Fruit fly (Drosophila melanogaster) whole organism, prepupa: ENCODE measurements around the gene MYPT-75D.
A peak's percentile ranks its signal among the peaks of the same experiment; 100 is the strongest.

ENCODE experiments used
- Blimp-1 ChIP-seq: fragments of 200-800 bp; sonication (Bioruptor generic); optimal IDR thresholded peaks from 3 replicates; lab custom pipeline; 2017; ENCODE audit warnings: missing biosample characterization, missing genetic modification characterization, mild to moderate bottlenecking, moderate library complexity, missing genetic modification reagents
- CG10631 ChIP-seq: fragments of 200-800 bp; sonication (Bioruptor generic); optimal IDR thresholded peaks from 2 replicates; lab custom pipeline; 2016; ENCODE audit warnings: missing biosample characterization, missing genetic modification characterization
- CG10669 ChIP-seq: fragments of 200-800 bp; sonication (Bioruptor generic); optimal IDR thresholded peaks from 3 replicates; lab custom pipeline; 2018; ENCODE audit warnings: missing biosample characterization, mild to moderate bottlenecking, missing genetic modification characterization, moderate library complexity
- CG11294 ChIP-seq: fragments of 200-800 bp; sonication (Bioruptor generic); IDR thresholded peaks from 2 replicates; pipeline ENCODE4 v1.3.6; 2022; ENCODE audit warnings: missing biosample characterization, missing genetic modification characterization
- CG11762 ChIP-seq: fragments of 200-800 bp; sonication (Bioruptor generic); optimal IDR thresholded peaks from 3 replicates; lab custom pipeline; 2016; ENCODE audit warnings: missing biosample characterization, missing genetic modification characterization; ENCODE audit not compliant: insufficient read depth
- CG11902 ChIP-seq: fragments of 200-800 bp; sonication (Bioruptor generic); optimal IDR thresholded peaks from 3 replicates; lab custom pipeline; 2016; ENCODE audit warnings: missing biosample characterization, missing genetic modification characterization
- CG15336 ChIP-seq: fragments of 200-800 bp; sonication (Bioruptor generic); IDR thresholded peaks from 2 replicates; pipeline ENCODE4 v1.3.6; 2022; ENCODE audit warnings: missing biosample characterization, missing genetic modification characterization
- CG1621 ChIP-seq: fragments of 200-800 bp; sonication (Bioruptor generic); optimal IDR thresholded peaks from 3 replicates; lab custom pipeline; 2018; ENCODE audit warnings: missing biosample characterization, mild to moderate bottlenecking, missing genetic modification characterization
- CG16779 ChIP-seq: fragments of 200-800 bp; sonication (Bioruptor generic); optimal IDR thresholded peaks from 3 replicates; lab custom pipeline; 2017; ENCODE audit warnings: missing biosample characterization, mild to moderate bottlenecking, missing genetic modification characterization
- CG31627 ChIP-seq: fragments of 200-800 bp; sonication (Bioruptor generic); optimal IDR thresholded peaks from 3 replicates; lab custom pipeline; 2016; ENCODE audit warnings: missing biosample characterization, missing genetic modification characterization
- CG32006 ChIP-seq: fragments of 200-800 bp; sonication (Bioruptor generic); optimal IDR thresholded peaks from 3 replicates; lab custom pipeline; 2017; ENCODE audit warnings: missing biosample characterization, mild to moderate bottlenecking, missing genetic modification characterization
- CG34406 ChIP-seq: fragments of 200-800 bp; sonication (Bioruptor generic); optimal IDR thresholded peaks from 3 replicates; lab custom pipeline; 2016; ENCODE audit warnings: missing biosample characterization, missing genetic modification characterization
- CG3919 ChIP-seq: fragments of 200-800 bp; sonication (Bioruptor generic); optimal IDR thresholded peaks from 3 replicates; lab custom pipeline; 2016; ENCODE audit warnings: missing biosample characterization, missing genetic modification characterization
- CG4318 ChIP-seq: fragments of 200-800 bp; sonication (Bioruptor generic); optimal IDR thresholded peaks from 3 replicates; lab custom pipeline; 2017; ENCODE audit warnings: missing biosample characterization, mild to moderate bottlenecking, missing genetic modification characterization
- CG6163 ChIP-seq: fragments of 200-800 bp; sonication (Bioruptor generic); IDR thresholded peaks from 3 replicates; pipeline ENCODE4 v1.3.6; 2022; ENCODE audit warnings: missing biosample characterization, missing genetic modification characterization
- CG6276 ChIP-seq: fragments of 200-800 bp; sonication (Bioruptor generic); optimal IDR thresholded peaks from 2 replicates; lab custom pipeline; 2017; ENCODE audit warnings: missing biosample characterization, mild to moderate bottlenecking, missing genetic modification characterization
- CG6808 ChIP-seq: fragments of 200-800 bp; sonication (Bioruptor generic); optimal IDR thresholded peaks from 3 replicates; lab custom pipeline; 2017; ENCODE audit warnings: missing biosample characterization, missing genetic modification characterization, mild to moderate bottlenecking, moderate library complexity, missing genetic modification reagents
- CG6854 ChIP-seq: fragments of 200-800 bp; sonication (Bioruptor generic); optimal IDR thresholded peaks from 2 replicates; lab custom pipeline; 2017; ENCODE audit warnings: missing biosample characterization, mild to moderate bottlenecking, missing genetic modification characterization
- CG7368 ChIP-seq: fragments of 200-800 bp; sonication (Bioruptor generic); optimal IDR thresholded peaks from 3 replicates; lab custom pipeline; 2016; ENCODE audit warnings: missing biosample characterization, missing genetic modification characterization
- CG8119 ChIP-seq: fragments of 200-800 bp; sonication (Bioruptor generic); IDR thresholded peaks from 3 replicates; pipeline ENCODE4 v1.3.6; 2022; ENCODE audit warnings: missing biosample characterization, missing genetic modification characterization
- CG8319 ChIP-seq: fragments of 200-800 bp; sonication (Bioruptor generic); optimal IDR thresholded peaks from 3 replicates; lab custom pipeline; 2016; ENCODE audit warnings: missing biosample characterization, missing genetic modification characterization
- CG8632 ChIP-seq: fragments of 200-800 bp; sonication (Bioruptor generic); optimal IDR thresholded peaks from 3 replicates; lab custom pipeline; 2016; ENCODE audit warnings: missing biosample characterization, missing genetic modification characterization
- CG9139 ChIP-seq: fragments of 200-800 bp; sonication (Bioruptor generic); optimal IDR thresholded peaks from 3 replicates; lab custom pipeline; 2017; ENCODE audit warnings: missing biosample characterization, mild to moderate bottlenecking, missing genetic modification characterization
- Eip75B ChIP-seq: fragments of 200-800 bp; sonication (Bioruptor generic); optimal IDR thresholded peaks from 3 replicates; lab custom pipeline; 2016; ENCODE audit warnings: missing biosample characterization, missing genetic modification characterization
- Eip93F ChIP-seq: fragments of 200-800 bp; sonication (Bioruptor generic); optimal IDR thresholded peaks from 2 replicates; lab custom pipeline; 2016; ENCODE audit warnings: missing biosample characterization, mild to moderate bottlenecking, missing genetic modification characterization
- Ets21C ChIP-seq: fragments of 200-800 bp; sonication (Bioruptor generic); optimal IDR thresholded peaks from 3 replicates; lab custom pipeline; 2016; ENCODE audit warnings: missing biosample characterization, missing genetic modification characterization
- Ets96B ChIP-seq: fragments of 200-800 bp; optimal IDR thresholded peaks from 2 replicates; lab custom pipeline; 2019; ENCODE audit warnings: missing biosample characterization, mild to moderate bottlenecking, missing genetic modification characterization, moderate library complexity
- Gug ChIP-seq: fragments of 200-800 bp; sonication (Bioruptor generic); IDR thresholded peaks from 2 replicates; pipeline ENCODE4 v1.3.6; 2022; ENCODE audit warnings: missing biosample characterization, missing genetic modification characterization
- Hr38 ChIP-seq: sonication (Bioruptor generic); optimal IDR thresholded peaks from 2 replicates; lab custom pipeline; 2016; ENCODE audit warnings: missing biosample characterization, missing genetic modification characterization
- Hr39 ChIP-seq: fragments of 200-800 bp; sonication (Bioruptor generic); optimal IDR thresholded peaks from 2 replicates; lab custom pipeline; 2016; ENCODE audit warnings: missing biosample characterization, missing genetic modification characterization
- Hr4 ChIP-seq: fragments of 200-800 bp; sonication (Bioruptor generic); optimal IDR thresholded peaks from 3 replicates; lab custom pipeline; 2016; ENCODE audit warnings: missing biosample characterization, missing genetic modification characterization
- Lpt ChIP-seq: fragments of 200-800 bp; sonication (Bioruptor generic); optimal IDR thresholded peaks from 3 replicates; lab custom pipeline; 2016; ENCODE audit warnings: missing biosample characterization, missing genetic modification characterization
- Met ChIP-seq: fragments of 200-800 bp; sonication (Bioruptor generic); optimal IDR thresholded peaks from 3 replicates; lab custom pipeline; 2016; ENCODE audit warnings: missing biosample characterization, missing genetic modification characterization
- OdsH ChIP-seq: fragments of 200-800 bp; sonication (Bioruptor generic); optimal IDR thresholded peaks from 3 replicates; lab custom pipeline; 2016; ENCODE audit warnings: missing biosample characterization, missing genetic modification characterization
- Smox ChIP-seq: fragments of 200-800 bp; sonication (Bioruptor generic); optimal IDR thresholded peaks from 3 replicates; lab custom pipeline; 2016; ENCODE audit warnings: missing biosample characterization, missing genetic modification characterization
- Sox102F ChIP-seq: fragments of 200-800 bp; sonication (Bioruptor generic); optimal IDR thresholded peaks from 2 replicates; lab custom pipeline; 2016; ENCODE audit warnings: missing biosample characterization, mild to moderate bottlenecking, missing genetic modification characterization
- Sox14 ChIP-seq: fragments of 200-800 bp; sonication (Bioruptor generic); optimal IDR thresholded peaks from 3 replicates; lab custom pipeline; 2016; ENCODE audit warnings: missing biosample characterization, missing genetic modification characterization
- Sox15 ChIP-seq: fragments of 200-800 bp; sonication (Bioruptor generic); optimal IDR thresholded peaks from 3 replicates; lab custom pipeline; 2016; ENCODE audit warnings: missing biosample characterization, missing genetic modification characterization
- achi ChIP-seq: fragments of 200-800 bp; sonication (Bioruptor generic); optimal IDR thresholded peaks from 3 replicates; lab custom pipeline; 2016; ENCODE audit warnings: missing biosample characterization, missing genetic modification characterization
- cyc ChIP-seq: fragments of 200-800 bp; sonication (Bioruptor generic); optimal IDR thresholded peaks from 3 replicates; lab custom pipeline; 2016; ENCODE audit warnings: missing biosample characterization, missing genetic modification characterization
- dsx ChIP-seq: fragments of 200-800 bp; optimal IDR thresholded peaks from 3 replicates; lab custom pipeline; 2019; ENCODE audit warnings: missing biosample characterization, mild to moderate bottlenecking, missing genetic modification characterization, moderate library complexity; ENCODE audit not compliant: poor library complexity, severe bottlenecking
- eg ChIP-seq: fragments of 200-800 bp; sonication (Bioruptor generic); IDR thresholded peaks from 3 replicates; pipeline ENCODE4 v1.3.6; 2022; ENCODE audit warnings: missing biosample characterization, missing genetic modification characterization
- esn ChIP-seq: fragments of 200-800 bp; sonication (Bioruptor generic); optimal IDR thresholded peaks from 2 replicates; lab custom pipeline; 2016; ENCODE audit warnings: missing biosample characterization, mild to moderate bottlenecking, missing genetic modification characterization, moderate library complexity
- fd59A ChIP-seq: fragments of 200-800 bp; sonication (Bioruptor generic); optimal IDR thresholded peaks from 2 replicates; lab custom pipeline; 2017; ENCODE audit warnings: missing biosample characterization, mild to moderate bottlenecking, missing genetic modification characterization, missing genetic modification reagents
- fd85E ChIP-seq: fragments of 200-800 bp; sonication (Bioruptor generic); optimal IDR thresholded peaks from 3 replicates; lab custom pipeline; 2016; ENCODE audit warnings: missing biosample characterization, missing genetic modification characterization
- fkh ChIP-seq: fragments of 200-800 bp; sonication (Bioruptor generic); optimal IDR thresholded peaks from 3 replicates; lab custom pipeline; 2017; ENCODE audit warnings: missing biosample characterization, mild to moderate bottlenecking, missing genetic modification characterization, moderate library complexity
- lz ChIP-seq: fragments of 200-800 bp; sonication (Bioruptor generic); optimal IDR thresholded peaks from 3 replicates; lab custom pipeline; 2016; ENCODE audit warnings: missing biosample characterization, missing genetic modification characterization
- net ChIP-seq: fragments of 200-800 bp; sonication (Bioruptor generic); optimal IDR thresholded peaks from 3 replicates; lab custom pipeline; 2016; ENCODE audit warnings: missing biosample characterization, missing genetic modification characterization
- pdm3 ChIP-seq: fragments of 200-800 bp; sonication (Bioruptor generic); optimal IDR thresholded peaks from 3 replicates; lab custom pipeline; 2016; ENCODE audit warnings: missing biosample characterization, missing genetic modification characterization
- salr ChIP-seq, 2 experiments: fragments of 200-800 bp; sonication (Bioruptor generic); optimal IDR thresholded peaks; 3 replicates each; lab custom pipeline; 2016 to 2018; ENCODE audit warnings: missing biosample characterization in 2 of 2, missing genetic modification characterization in 2 of 2, mild to moderate bottlenecking in 1 of 2
- spab ChIP-seq: fragments of 200-800 bp; sonication (Bioruptor generic); optimal IDR thresholded peaks from 2 replicates; lab custom pipeline; 2017; ENCODE audit warnings: missing biosample characterization, mild to moderate bottlenecking, missing genetic modification characterization, missing genetic modification reagents
- svp ChIP-seq: fragments of 200-800 bp; sonication (Bioruptor generic); peaks from one replicate; lab custom pipeline; 2016; ENCODE audit warnings: missing biosample characterization, missing genetic modification characterization
- topi ChIP-seq: fragments of 200-800 bp; sonication (Bioruptor generic); optimal IDR thresholded peaks from 3 replicates; lab custom pipeline; 2016; ENCODE audit warnings: missing biosample characterization, missing genetic modification characterization

MYPT-75D gene

DNA sequence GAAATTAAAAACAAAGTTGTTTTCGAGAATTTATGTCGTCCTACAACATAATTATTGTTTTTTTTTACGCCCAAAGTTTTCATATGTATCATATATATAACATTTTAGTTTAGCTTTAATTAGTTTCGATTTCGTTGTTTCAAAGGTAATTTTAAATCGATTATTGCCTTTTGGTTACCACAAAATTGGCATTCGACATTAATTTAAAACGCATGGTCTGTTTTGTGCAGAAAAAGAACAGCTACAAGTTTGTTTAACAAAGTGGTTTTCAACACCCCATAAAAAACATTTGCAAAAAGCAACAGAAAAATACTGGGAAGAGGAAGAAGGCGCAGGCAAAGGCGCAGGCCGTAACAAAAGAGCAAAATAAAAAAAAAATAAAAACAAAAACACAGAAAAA lies 12.7 kb downstream of the MYPT-75D start:
- TF ChIP-seq svp (GFP tag; lab: Kevin White, UChicago): peak; percentile 19
- TF ChIP-seq Hr39 (GFP tag; lab: Kevin White, UChicago): no peak
- TF ChIP-seq CG8632: no peak
- TF ChIP-seq CG16779: no peak
- no peak for TF ChIP-seq CG6854 (GFP tag; lab: Kevin White, UChicago)
- TF ChIP-seq Smox (GFP tag; lab: Kevin White, UChicago): no peak
- TF ChIP-seq Gug (GFP tag; lab: Robert Waterston, UW): no peak
- no peak for TF ChIP-seq CG6163 (GFP tag; lab: Robert Waterston, UW)
- TF ChIP-seq CG3919 (GFP tag; lab: Kevin White, UChicago): no peak
- TF ChIP-seq salr (GFP tag; optimal IDR thresholded peaks at IDR 0.05; lab: Kevin White, UChicago): peak in 1 of 2 experiments; percentile 11
- TF ChIP-seq cyc: no peak
- no peak for TF ChIP-seq CG31627 (GFP tag; lab: Kevin White, UChicago)
- TF ChIP-seq Blimp-1 (GFP tag; lab: Kevin White, UChicago): no peak
- no peak for TF ChIP-seq CG10669 (GFP tag; lab: Kevin White, UChicago)
- TF ChIP-seq CG15336 (GFP tag; lab: Robert Waterston, UW): peak; percentile 27; the same call in 1 of the 2 replicates
- TF ChIP-seq CG7368 (GFP tag; lab: Kevin White, UChicago): no peak
- no peak for TF ChIP-seq CG8319 (GFP tag; lab: Kevin White, UChicago)
- no peak for TF ChIP-seq Sox102F (GFP tag; lab: Kevin White, UChicago)
- TF ChIP-seq CG9139 (GFP tag; lab: Kevin White, UChicago): no peak
- peak; percentile 10 for TF ChIP-seq CG6276 (GFP tag; lab: Kevin White, UChicago)
- TF ChIP-seq Hr4 (GFP tag; lab: Kevin White, UChicago): peak; percentile 42
- TF ChIP-seq CG11762: no peak
- TF ChIP-seq net: no peak
- peak; percentile 30 for TF ChIP-seq achi (GFP tag; lab: Kevin White, UChicago)
- TF ChIP-seq pdm3 (GFP tag; lab: Kevin White, UChicago): no peak
- no peak for TF ChIP-seq CG11902
- no peak for TF ChIP-seq Hr38 (GFP tag; lab: Kevin White, UChicago)
- no peak for TF ChIP-seq CG1621 (tag; lab: Kevin White, UChicago)
- no peak for TF ChIP-seq CG8119 (GFP tag; lab: Robert Waterston, UW)
- no peak for TF ChIP-seq Ets21C (GFP tag; lab: Kevin White, UChicago)
- no peak for TF ChIP-seq Ets96B (tag; lab: Kevin White, UChicago)
- no peak; the same call in 1 of the 3 replicates for TF ChIP-seq eg (GFP tag; lab: Robert Waterston, UW)
- peak; percentile 4 for TF ChIP-seq CG34406
- no peak for TF ChIP-seq fd59A (GFP tag; lab: Kevin White, UChicago)
- TF ChIP-seq lz (GFP tag; lab: Kevin White, UChicago): no peak
- no peak for TF ChIP-seq Eip93F (GFP tag; lab: Kevin White, UChicago)
- TF ChIP-seq Met (GFP tag; lab: Kevin White, UChicago): peak; percentile 17
- TF ChIP-seq esn (GFP tag; lab: Kevin White, UChicago): peak; percentile 13
- TF ChIP-seq dsx: no peak
- TF ChIP-seq CG10631 (GFP tag; lab: Kevin White, UChicago): peak; percentile 2
- TF ChIP-seq fkh: no peak
- TF ChIP-seq spab (GFP tag; lab: Kevin White, UChicago): no peak
- no peak for TF ChIP-seq Eip75B (GFP tag; lab: Kevin White, UChicago)
- TF ChIP-seq CG6808 (GFP tag; lab: Kevin White, UChicago): no peak
- TF ChIP-seq CG11294: no peak
- no peak for TF ChIP-seq Sox15 (GFP tag; lab: Kevin White, UChicago)
- peak; percentile 60 for TF ChIP-seq CG32006 (GFP tag; lab: Kevin White, UChicago)
- no peak for TF ChIP-seq CG4318
- no peak for TF ChIP-seq topi (GFP tag; lab: Kevin White, UChicago)
- no peak for TF ChIP-seq Lpt
- no peak for TF ChIP-seq Sox14 (GFP tag; lab: Kevin White, UChicago)
- TF ChIP-seq fd85E (GFP tag; lab: Kevin White, UChicago): no peak
- no peak for TF ChIP-seq OdsH (GFP tag; lab: Kevin White, UChicago)
